Worm (Caenorhabditis elegans): ENCODE data around the gene Y14H12A.1.

The Y14H12A.1 gene

DNA sequence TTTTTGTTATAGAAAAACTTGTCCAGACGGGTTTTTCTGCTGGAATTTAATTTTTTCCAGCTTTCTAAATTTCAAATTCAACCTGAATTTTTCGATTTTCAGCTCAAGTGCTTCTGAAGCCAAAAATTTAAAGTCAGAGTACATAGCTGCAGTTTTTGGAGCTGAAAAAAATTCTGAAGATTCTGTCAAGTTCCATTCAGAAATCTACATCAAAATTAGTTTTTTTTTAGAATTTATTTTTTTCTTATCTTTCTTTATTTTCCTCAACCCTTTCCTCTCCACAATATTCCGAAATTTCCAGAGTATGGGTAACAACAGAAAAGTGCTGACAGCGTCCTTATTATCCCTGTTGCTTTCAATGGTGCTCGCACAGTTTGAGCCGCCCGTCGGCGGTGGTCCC lies 35.3 kb downstream of the Y14H12A.1 start, which contains the start of gene K07D4.9:
TSS of gene K07D4.9 (plus strand) at position 301 of the 400 bp plus-strand sequence.
- TF ChIP-seq ama-1 (optimal IDR thresholded peaks at IDR 0.05): no peak
- no peak for TF ChIP-seq aly-1 (tag; optimal IDR thresholded peaks at IDR 0.05)
- no peak for TF ChIP-seq flt-1 (GFP tag; IDR thresholded peaks at IDR 0.05)
- no peak for TF ChIP-seq tbx-11 (GFP tag; IDR thresholded peaks at IDR 0.05)
- TF ChIP-seq ceh-36 (tag; optimal IDR thresholded peaks at IDR 0.05): no peak
- TF ChIP-seq ets-7 (tag; optimal IDR thresholded peaks at IDR 0.05): no peak
- TF ChIP-seq scrt-1 (GFP tag; IDR thresholded peaks at IDR 0.05): no peak
- TF ChIP-seq B0310.2 (tag; optimal IDR thresholded peaks at IDR 0.05): no peak

DNA sequence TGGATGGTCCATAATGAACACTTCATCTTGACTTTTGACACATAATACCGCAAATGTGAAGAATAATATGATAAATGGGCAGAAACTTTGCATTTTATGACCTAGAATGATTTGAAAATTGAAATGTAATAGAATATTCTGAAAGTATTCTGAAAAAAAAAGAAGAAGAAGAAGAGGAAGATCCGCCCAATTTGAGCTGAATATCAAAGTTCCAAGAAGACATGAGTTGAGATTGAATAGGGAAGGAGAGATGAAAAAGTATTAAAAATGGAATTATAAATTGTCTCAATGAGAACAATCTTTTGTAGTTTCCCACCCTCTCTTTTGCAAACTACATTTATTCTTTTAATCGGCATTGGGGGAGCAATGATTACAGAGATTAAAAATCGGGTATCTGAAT lies 39.3 kb downstream of the Y14H12A.1 start, which contains the start of gene K07D4.4:
TSS of gene K07D4.4 (minus strand) at position 101 of the 400 bp plus-strand sequence.
- TF ChIP-seq tbx-37 (GFP tag; conservative IDR thresholded peaks at IDR 0.05) (no peak), F13C5.2 (tag; optimal IDR thresholded peaks at IDR 0.05) (no peak), aly-1 (tag; optimal IDR thresholded peaks at IDR 0.05) (no peak), hnd-1 (tag; optimal IDR thresholded peaks at IDR 0.05) (no peak), hmg-4 (GFP tag; optimal IDR thresholded peaks at IDR 0.05) (no peak), B0310.2 (tag; optimal IDR thresholded peaks at IDR 0.05) (no peak), flt-1 (GFP tag; IDR thresholded peaks at IDR 0.05) (no peak), ceh-36 (tag; optimal IDR thresholded peaks at IDR 0.05) (no peak), scrt-1 (GFP tag; IDR thresholded peaks at IDR 0.05) (no peak)

DNA sequence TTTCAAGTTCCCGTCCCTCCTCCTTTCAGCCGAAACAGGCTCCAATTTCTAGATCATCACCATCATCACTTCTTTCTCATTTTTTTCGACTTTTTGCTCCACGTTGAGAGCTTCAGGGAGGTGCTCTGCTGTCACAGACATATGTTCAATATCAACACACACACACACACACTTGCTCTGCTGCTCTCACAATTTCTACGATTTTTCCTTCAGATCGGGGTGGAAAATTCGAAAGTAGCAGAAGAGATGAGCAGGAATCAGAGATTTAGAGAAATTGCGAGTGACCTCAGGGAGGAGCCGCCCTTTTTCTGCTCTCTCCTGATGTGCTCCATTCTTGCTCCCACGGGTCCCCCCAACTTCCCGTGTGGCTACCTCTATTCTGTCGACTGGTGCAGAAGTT lies 45.5 kb downstream of the Y14H12A.1 start, which contains the start of gene pqn-48:
TSS of gene pqn-48 (plus strand) at position 344 of the 400 bp plus-strand sequence.
- TF ChIP-seq ceh-13 (GFP tag; optimal IDR thresholded peaks at IDR 0.05) (no peak), F13C5.2 (tag; optimal IDR thresholded peaks at IDR 0.05) (no peak), aly-1 (tag; optimal IDR thresholded peaks at IDR 0.05) (no peak), hnd-1 (tag; optimal IDR thresholded peaks at IDR 0.05) (no peak), ceh-36 (tag; optimal IDR thresholded peaks at IDR 0.05) (no peak), ets-7 (tag; optimal IDR thresholded peaks at IDR 0.05) (no peak), hmbx-1 (tag; optimal IDR thresholded peaks at IDR 0.05) (no peak), scrt-1 (GFP tag; IDR thresholded peaks at IDR 0.05) (no peak), tbx-11 (GFP tag; IDR thresholded peaks at IDR 0.05) (no peak), flt-1 (GFP tag; IDR thresholded peaks at IDR 0.05) (no peak), hmg-4 (GFP tag; optimal IDR thresholded peaks at IDR 0.05) (no peak), tbx-37 (GFP tag; conservative IDR thresholded peaks at IDR 0.05) (no peak), pes-1 (GFP tag; IDR thresholded peaks at IDR 0.05) (no peak)

DNA sequence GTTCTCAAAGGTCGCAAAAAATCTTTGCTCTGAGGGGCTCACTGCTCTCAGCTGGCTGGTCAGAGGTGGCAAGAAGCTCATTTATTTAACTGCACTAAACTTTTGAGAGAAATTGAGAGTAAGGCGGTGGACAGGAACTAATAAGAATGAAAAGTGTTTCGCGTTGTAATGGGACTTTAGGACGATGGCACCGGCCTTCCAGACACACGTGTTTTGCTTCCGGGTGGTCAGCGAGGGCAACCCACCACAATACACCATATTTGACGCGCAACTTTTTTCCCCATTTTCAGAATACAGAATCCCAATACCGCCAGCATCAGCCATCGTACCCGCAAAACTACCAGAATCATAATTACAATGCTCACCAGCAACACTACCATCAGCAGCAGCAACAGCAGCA lies 47.1 kb downstream of the Y14H12A.1 start:
- no peak for TF ChIP-seq F13C5.2 (tag; optimal IDR thresholded peaks at IDR 0.05)
- TF ChIP-seq ets-7 (tag; optimal IDR thresholded peaks at IDR 0.05): no peak
- no peak for TF ChIP-seq aly-1 (tag; optimal IDR thresholded peaks at IDR 0.05)
- no peak for TF ChIP-seq ceh-13 (GFP tag; optimal IDR thresholded peaks at IDR 0.05)
- no peak for TF ChIP-seq hmg-4 (GFP tag; optimal IDR thresholded peaks at IDR 0.05)
- TF ChIP-seq B0310.2 (tag; optimal IDR thresholded peaks at IDR 0.05): no peak
- TF ChIP-seq hnd-1 (tag; optimal IDR thresholded peaks at IDR 0.05): no peak
- TF ChIP-seq sea-1 (GFP tag; conservative IDR thresholded peaks at IDR 0.05): no peak
- TF ChIP-seq scrt-1 (GFP tag; IDR thresholded peaks at IDR 0.05): no peak
- TF ChIP-seq ceh-36 (tag; optimal IDR thresholded peaks at IDR 0.05): no peak
- no peak for TF ChIP-seq pes-1 (GFP tag; IDR thresholded peaks at IDR 0.05)
- TF ChIP-seq tbx-11 (GFP tag; IDR thresholded peaks at IDR 0.05): no peak
- no peak for TF ChIP-seq tra-4 (tag; optimal IDR thresholded peaks at IDR 0.05)
- TF ChIP-seq ama-1 (optimal IDR thresholded peaks at IDR 0.05): no peak
- TF ChIP-seq flt-1 (GFP tag; IDR thresholded peaks at IDR 0.05): no peak
- no peak for TF ChIP-seq tbx-37 (GFP tag; conservative IDR thresholded peaks at IDR 0.05)
- TF ChIP-seq hmbx-1 (tag; optimal IDR thresholded peaks at IDR 0.05): no peak

DNA sequence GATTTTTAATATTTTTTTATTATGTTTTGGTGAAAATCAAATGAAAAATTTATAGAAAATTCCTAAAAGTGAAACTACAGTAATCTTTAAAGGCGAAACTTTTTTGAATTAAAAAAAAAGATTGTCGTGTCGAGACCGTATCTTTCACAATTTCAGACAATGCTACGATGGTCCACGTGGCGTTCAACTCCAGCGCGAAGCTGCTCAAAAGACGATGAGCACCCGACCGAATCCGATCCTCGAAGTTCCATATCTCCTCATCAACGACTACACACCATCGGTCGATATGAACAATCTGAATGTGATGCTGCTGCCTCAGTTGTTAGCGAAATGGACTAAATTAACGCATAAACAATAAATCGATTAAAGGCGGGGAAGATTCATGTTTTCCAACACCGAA lies 49.7 kb downstream of the Y14H12A.1 start:
- no peak for TF ChIP-seq hmbx-1 (tag; optimal IDR thresholded peaks at IDR 0.05)
- no peak for TF ChIP-seq sea-1 (GFP tag; conservative IDR thresholded peaks at IDR 0.05)
- TF ChIP-seq B0310.2 (tag; optimal IDR thresholded peaks at IDR 0.05): no peak
- TF ChIP-seq hmg-4 (GFP tag; optimal IDR thresholded peaks at IDR 0.05): no peak
- no peak for TF ChIP-seq F13C5.2 (tag; optimal IDR thresholded peaks at IDR 0.05)
- no peak for TF ChIP-seq ets-7 (tag; optimal IDR thresholded peaks at IDR 0.05)
- TF ChIP-seq scrt-1 (GFP tag; IDR thresholded peaks at IDR 0.05): no peak
- no peak for TF ChIP-seq ceh-13 (GFP tag; optimal IDR thresholded peaks at IDR 0.05)
- TF ChIP-seq pes-1 (GFP tag; IDR thresholded peaks at IDR 0.05): no peak
- no peak for TF ChIP-seq aly-1 (tag; optimal IDR thresholded peaks at IDR 0.05)
- no peak for TF ChIP-seq ceh-36 (tag; optimal IDR thresholded peaks at IDR 0.05)
- TF ChIP-seq tra-4 (tag; optimal IDR thresholded peaks at IDR 0.05): no peak
- no peak for TF ChIP-seq hnd-1 (tag; optimal IDR thresholded peaks at IDR 0.05)
- TF ChIP-seq ama-1 (optimal IDR thresholded peaks at IDR 0.05): no peak
- no peak for TF ChIP-seq tbx-11 (GFP tag; IDR thresholded peaks at IDR 0.05)
